Fruit fly (Drosophila melanogaster): ENCODE measurements around the gene Rdl.

DNA sequence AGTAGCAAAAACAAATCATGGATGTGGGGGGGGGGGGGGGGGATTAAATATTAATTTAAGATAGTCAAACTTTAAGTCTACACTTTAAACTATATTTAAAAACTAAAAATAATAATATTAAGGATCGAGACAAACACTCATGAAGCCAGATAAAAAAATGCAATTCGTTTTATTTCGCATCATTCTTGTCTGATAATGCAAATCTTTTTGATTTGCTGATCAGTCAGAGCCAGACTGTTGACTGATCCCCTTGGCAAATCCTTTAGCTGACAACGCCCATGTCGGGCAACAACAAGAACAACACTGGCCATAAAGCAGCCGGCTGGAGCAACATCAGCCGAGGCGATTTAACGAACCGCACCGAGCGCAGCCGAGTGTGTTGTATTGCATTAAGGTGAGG is 11.1 kb upstream of the Rdl start:
- no peak for TF ChIP-seq Myc (optimal IDR thresholded peaks at IDR 0.05)
- TF ChIP-seq Sin3A (optimal IDR thresholded peaks at IDR 0.05), result no peak

All from Kc167 (cell line).